Worm (Caenorhabditis elegans): ENCODE results near the gene C39B10.3.
A peak's percentile ranks its signal among the peaks of the same experiment; 100 is the strongest.

The C39B10.3 gene

ce11 chrX:10482272-10482671 is 38.3 kb downstream of the C39B10.3 start:
- no peak for TF ChIP-seq ztf-11 (tag; optimal IDR thresholded peaks at IDR 0.05)
- no peak for TF ChIP-seq efl-1 (optimal IDR thresholded peaks at IDR 0.05)
- TF ChIP-seq efl-1 (GFP tag; optimal IDR thresholded peaks at IDR 0.05 in 1 of 2): peak in 1 of 2 experiments; percentile 50

- TF ChIP-seq ces-1 (GFP tag; optimal IDR thresholded peaks at IDR 0.05): no peak
- no peak for TF ChIP-seq mep-1 (tag; optimal IDR thresholded peaks at IDR 0.05)
- TF ChIP-seq lir-3 (tag; optimal IDR thresholded peaks at IDR 0.05; ENCODE audit: poor library complexity): no peak
- no peak for TF ChIP-seq efl-3 (GFP tag; optimal IDR thresholded peaks at IDR 0.05)
These were observed 41.4 kb downstream of the C39B10.3 start, which contains the start of gene C33D3.3 for ce11 chrX:10485300-10485755. Gene C33D3.3, plus strand, starts transcription at chrX:10485350.

DNA sequence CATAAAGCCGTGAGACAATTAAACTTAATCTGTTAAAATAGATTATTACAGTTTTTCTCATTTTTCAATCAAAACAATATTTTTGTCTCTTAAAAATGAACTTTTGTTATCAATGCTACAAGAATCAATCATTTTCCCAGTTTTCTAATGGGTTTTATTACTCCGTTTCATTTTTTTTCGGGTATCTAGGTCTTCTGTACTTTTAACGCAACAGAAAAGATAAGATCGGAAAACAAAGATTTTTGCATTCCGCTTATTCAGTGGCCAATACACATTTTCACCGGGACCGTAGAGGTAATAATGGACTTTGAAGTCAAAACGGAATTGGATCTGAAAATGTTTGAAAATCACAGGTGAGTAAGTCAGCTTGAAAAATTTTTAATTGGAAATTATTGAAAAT is 44.8 kb downstream of the C39B10.3 start, which contains the start of gene C33D3.4:
Gene C33D3.4, plus strand, starts transcription at position 301 of the 400 bp plus-strand sequence.
- TF ChIP-seq lin-15B (tag; optimal IDR thresholded peaks at IDR 0.05) (no peak), unc-130 (tag; optimal IDR thresholded peaks at IDR 0.05) (no peak), fkh-8 (tag; optimal IDR thresholded peaks at IDR 0.05) (no peak), dpl-1 (GFP tag; optimal IDR thresholded peaks at IDR 0.05) (no peak), ztf-11 (tag; optimal IDR thresholded peaks at IDR 0.05) (no peak), sptf-1 (tag; optimal IDR thresholded peaks at IDR 0.05) (no peak), unc-86 (tag; optimal IDR thresholded peaks at IDR 0.05) (no peak), efl-3 (GFP tag; optimal IDR thresholded peaks at IDR 0.05) (no peak)

- TF ChIP-seq efl-1 (optimal IDR thresholded peaks at IDR 0.05) (no peak), efl-1 (GFP tag; optimal IDR thresholded peaks at IDR 0.05 in 1 of 2) (peak in 1 of 2 experiments; percentile 41), lin-13 (GFP tag; optimal IDR thresholded peaks at IDR 0.05) (no peak)
These were observed 47.1 kb downstream of the C39B10.3 start, which contains the start of gene C33D3.5 for ce11 chrX:10491044-10491443. Gene C33D3.5, plus strand, starts transcription at chrX:10491344.

DNA sequence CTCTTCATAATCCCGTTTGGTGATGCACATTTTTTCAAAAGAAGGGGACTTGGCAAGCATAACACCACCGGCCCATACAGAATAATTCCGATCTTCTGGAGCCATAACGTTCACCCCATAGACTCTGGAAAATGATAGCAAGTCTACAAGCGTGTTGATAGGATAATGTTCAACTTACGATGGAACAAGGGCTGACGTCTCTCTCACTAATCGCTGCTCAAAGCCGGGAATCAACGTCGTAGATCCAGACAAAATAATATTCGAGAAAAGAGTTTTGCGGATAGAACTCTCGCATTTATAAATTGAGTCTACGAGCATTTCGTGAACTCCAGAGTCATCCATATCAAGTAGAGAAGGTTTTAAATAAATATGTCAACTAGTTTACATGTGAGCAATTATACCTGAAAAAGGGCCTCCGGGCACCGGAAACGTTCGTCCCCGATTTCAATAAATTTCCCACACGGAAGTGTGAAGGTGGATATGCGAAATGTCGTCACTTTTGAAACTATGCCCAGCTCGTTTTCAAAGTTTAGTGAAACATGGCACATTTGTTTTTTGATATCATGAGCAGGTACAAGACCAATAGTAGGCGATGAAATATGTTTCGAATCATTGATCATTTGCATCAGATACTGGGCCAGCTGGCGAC is 48.1 kb downstream of the C39B10.3 start:
- TF ChIP-seq grh-1 (GFP tag; IDR thresholded peaks at IDR 0.05): no peak
- TF ChIP-seq F16B12.6 (tag; optimal IDR thresholded peaks at IDR 0.05): no peak
- TF ChIP-seq aha-1 (tag; optimal IDR thresholded peaks at IDR 0.05): no peak
- TF ChIP-seq lin-13 (GFP tag; optimal IDR thresholded peaks at IDR 0.05): no peak
- no peak for TF ChIP-seq blmp-1 (tag; optimal IDR thresholded peaks at IDR 0.05)
- TF ChIP-seq nhr-84 (tag; optimal IDR thresholded peaks at IDR 0.05): no peak
- TF ChIP-seq dsc-1 (tag; optimal IDR thresholded peaks at IDR 0.05): no peak
- TF ChIP-seq nhr-12 (tag; optimal IDR thresholded peaks at IDR 0.05): no peak
- no peak for TF ChIP-seq nhr-85 (tag)
- TF ChIP-seq elt-2 (tag; optimal IDR thresholded peaks at IDR 0.05): no peak
- no peak for TF ChIP-seq mep-1 (tag; optimal IDR thresholded peaks at IDR 0.05)
- TF ChIP-seq unc-98 (GFP tag; IDR thresholded peaks at IDR 0.05): no peak
- no peak for TF ChIP-seq nhr-11 (tag; optimal IDR thresholded peaks at IDR 0.05)
- TF ChIP-seq pax-3 (tag; optimal IDR thresholded peaks at IDR 0.05): no peak
- no peak for TF ChIP-seq mdl-1 (tag; optimal IDR thresholded peaks at IDR 0.05)
- no peak for TF ChIP-seq efl-1 (optimal IDR thresholded peaks at IDR 0.05)
- no peak for TF ChIP-seq efl-1 (GFP tag; optimal IDR thresholded peaks at IDR 0.05 in 1 of 2)
- TF ChIP-seq ama-1 (optimal IDR thresholded peaks at IDR 0.05): no peak
- no peak for TF ChIP-seq elt-3 (tag; optimal IDR thresholded peaks at IDR 0.05)

Data from whole organism, L1 larva.